Worm (Caenorhabditis elegans) whole organism, early embryonic: ENCODE measurements around the gene fbxa-174.

Experiments
- B0310.2 ChIP-seq: sonication (generic microtip); optimal IDR thresholded peaks from 2 replicates; lab custom pipeline; 2016; ENCODE audit warnings: mild to moderate bottlenecking, missing genetic modification characterization, missing compliant biosample characterization
- aly-1 ChIP-seq: sonication (generic microtip); optimal IDR thresholded peaks from 2 replicates; lab custom pipeline; 2016; ENCODE audit warnings: missing genetic modification characterization, missing compliant biosample characterization
- ama-1 ChIP-seq: fragments of 150-350 bp; optimal IDR thresholded peaks from 2 replicates; lab custom pipeline; 2014
- ceh-13 ChIP-seq: fragments of 200-800 bp; sonication (Bioruptor generic); optimal IDR thresholded peaks from 2 replicates; lab custom pipeline; 2018; ENCODE audit warnings: mild to moderate bottlenecking, missing genetic modification characterization, missing compliant biosample characterization
- ceh-36 ChIP-seq: sonication (generic microtip); optimal IDR thresholded peaks from 2 replicates; lab custom pipeline; 2016; ENCODE audit warnings: missing genetic modification characterization, inconsistent platforms, missing compliant biosample characterization
- ets-7 ChIP-seq: sonication (generic microtip); optimal IDR thresholded peaks from 2 replicates; lab custom pipeline; 2016; ENCODE audit warnings: missing genotype, missing genetic modification characterization, missing compliant biosample characterization
- hmbx-1 ChIP-seq: sonication (generic microtip); optimal IDR thresholded peaks from 2 replicates; lab custom pipeline; 2016; ENCODE audit warnings: mild to moderate bottlenecking, missing genetic modification characterization, missing compliant biosample characterization
- hnd-1 ChIP-seq: sonication (generic microtip); optimal IDR thresholded peaks from 2 replicates; lab custom pipeline; 2016; ENCODE audit warnings: missing genetic modification characterization, missing compliant biosample characterization
- pes-1 ChIP-seq: fragments of 200-800 bp; sonication (Bioruptor generic); IDR thresholded peaks from 2 replicates; pipeline ENCODE4 v1.3.6; 2022; ENCODE audit warnings: missing genetic modification reagents, missing genetic modification characterization, missing compliant biosample characterization
- scrt-1 ChIP-seq: fragments of 200-800 bp; sonication (Bioruptor generic); IDR thresholded peaks from 2 replicates; pipeline ENCODE4 v1.3.6; 2022; ENCODE audit warnings: missing genetic modification characterization, missing compliant biosample characterization
- sea-1 ChIP-seq: fragments of 200-800 bp; sonication (Bioruptor generic); conservative IDR thresholded peaks from 2 replicates; pipeline ENCODE4 v1.3.6; 2022; ENCODE audit warnings: missing genetic modification characterization, missing compliant biosample characterization
- tra-4 ChIP-seq: sonication (generic microtip); optimal IDR thresholded peaks from 2 replicates; lab custom pipeline; 2017; ENCODE audit warnings: missing genetic modification characterization, missing compliant biosample characterization

DNA sequence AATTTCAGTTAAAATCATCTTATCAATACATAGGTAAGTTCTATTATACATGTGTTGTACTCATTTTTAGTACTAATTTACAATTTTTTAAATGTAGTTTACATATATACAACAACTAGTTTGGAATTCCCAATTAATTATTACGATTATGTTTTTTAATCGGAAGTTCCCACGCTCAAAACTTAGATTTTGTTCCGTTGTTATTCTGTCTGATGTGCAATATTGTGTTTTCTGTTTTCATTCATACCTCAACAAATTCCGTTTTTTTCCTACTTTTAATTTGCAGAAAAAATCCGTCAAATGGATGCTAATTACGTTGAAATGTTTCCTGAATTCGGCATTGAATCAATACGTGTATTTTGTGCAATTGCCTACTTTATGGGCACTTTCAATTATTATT, 52.0 kb downstream of the fbxa-174 start, which contains the start of gene srw-31:
- TF ChIP-seq hmbx-1 (tag; lab: Kevin White, UChicago) (no peak), scrt-1 (GFP tag; lab: Robert Waterston, UW) (no peak), B0310.2 (no peak), hnd-1 (tag; lab: Kevin White, UChicago) (no peak), aly-1 (tag; lab: Kevin White, UChicago) (no peak), tra-4 (tag; lab: Kevin White, UChicago) (no peak), ama-1 (lab: Kevin White, UChicago) (no peak), sea-1 (GFP tag; lab: Robert Waterston, UW) (no peak), pes-1 (no peak), ceh-13 (no peak), ets-7 (tag; lab: Kevin White, UChicago) (no peak), ceh-36 (no peak)
